Fruit fly (Drosophila melanogaster): Measurements from ENCODE around the gene CG14185.

CG14185 gene

dm6 chr3L:20140589-20141207 is 34.8 kb downstream of the CG14185 start, which contains the start of gene CG7328 (continued):
- TF ChIP-seq Usf (GFP tag; optimal IDR thresholded peaks at IDR 0.05) = peak; percentile 23
- TF ChIP-seq ac (GFP tag; optimal IDR thresholded peaks at IDR 0.05) = no peak
- TF ChIP-seq esg (GFP tag; conservative IDR thresholded peaks at IDR 0.05) = peak; percentile 55; the same call in 1 of the 2 replicates
- peak; percentile 78 for TF ChIP-seq CoRest (tag; optimal IDR thresholded peaks at IDR 0.05)
- TF ChIP-seq danr (GFP tag; IDR thresholded peaks at IDR 0.05) = no peak
- no peak for TF ChIP-seq zen (tag; optimal IDR thresholded peaks at IDR 0.05)
- TF ChIP-seq Dad (GFP tag; optimal IDR thresholded peaks at IDR 0.05) = peak; percentile 14
- TF ChIP-seq sens-2 (GFP tag; IDR thresholded peaks at IDR 0.05) = no peak
- peak; percentile 61 for TF ChIP-seq seq (GFP tag; IDR thresholded peaks at IDR 0.05)
- no peak for TF ChIP-seq CG3407 (GFP tag; optimal IDR thresholded peaks at IDR 0.05)
- no peak for TF ChIP-seq CG17568 (GFP tag; optimal IDR thresholded peaks at IDR 0.05)
- peak; percentile 88 for TF ChIP-seq Med (GFP tag)
- TF ChIP-seq CG10979 (tag; optimal IDR thresholded peaks at IDR 0.05) = no peak
- peak; percentile 30 for TF ChIP-seq fu2 (GFP tag; optimal IDR thresholded peaks at IDR 0.05)
- TF ChIP-seq CG2889 (GFP tag; IDR thresholded peaks at IDR 0.05) = no peak
- TF ChIP-seq CG15514 (GFP tag; optimal IDR thresholded peaks at IDR 0.05) = peak; percentile 7
- peak; percentile 52 for TF ChIP-seq sob (GFP tag; IDR thresholded peaks at IDR 0.05)
- no peak for TF ChIP-seq CG1603 (tag; optimal IDR thresholded peaks at IDR 0.05)
- peak; percentile 6 for TF ChIP-seq crc (GFP tag; optimal IDR thresholded peaks at IDR 0.05)
- no peak for TF ChIP-seq bbx (GFP tag; IDR thresholded peaks at IDR 0.05; ENCODE audit: partially characterized antibody)
- no peak for TF ChIP-seq CG4707 (GFP tag; optimal IDR thresholded peaks at IDR 0.05)
- peak; percentile 9 for TF ChIP-seq CG6813 (GFP tag; optimal IDR thresholded peaks at IDR 0.05)
- no peak for TF ChIP-seq CG3726 (GFP tag; IDR thresholded peaks at IDR 0.05)
- peak; percentile 63 for TF ChIP-seq Dip3 (GFP tag; optimal IDR thresholded peaks at IDR 0.05)
- no peak for TF ChIP-seq Elba2 (GFP tag; optimal IDR thresholded peaks at IDR 0.05)
- TF ChIP-seq Camta (GFP tag; optimal IDR thresholded peaks at IDR 0.05) = peak; percentile 4
- peak in 1 of 2 experiments; percentile 56 for TF ChIP-seq crp (GFP tag; optimal IDR thresholded peaks at IDR 0.05)
- no peak for TF ChIP-seq tin (GFP tag; optimal IDR thresholded peaks at IDR 0.05)
- peak; percentile 39 for TF ChIP-seq HLH54F (GFP tag; optimal IDR thresholded peaks at IDR 0.05)
- no peak for TF ChIP-seq CG8765 (GFP tag; IDR thresholded peaks at IDR 0.05)
- TF ChIP-seq mirr (GFP tag; optimal IDR thresholded peaks at IDR 0.05) = peak; percentile 22
- peak; percentile 28 for TF ChIP-seq CG6689 (GFP tag; IDR thresholded peaks at IDR 0.05)
- TF ChIP-seq cwo (GFP tag; optimal IDR thresholded peaks at IDR 0.05) = peak; percentile 8
- no peak for TF ChIP-seq ssp (GFP tag; IDR thresholded peaks at IDR 0.05)
- TF ChIP-seq CG12299 (tag; optimal IDR thresholded peaks at IDR 0.05) = peak; percentile 6
- TF ChIP-seq CG12236 (GFP tag; optimal IDR thresholded peaks at IDR 0.05) = peak; percentile 7
- peak; percentile 63 for TF ChIP-seq Hmr (GFP tag; optimal IDR thresholded peaks at IDR 0.05)
- no peak for TF ChIP-seq CG9797 (GFP tag; optimal IDR thresholded peaks at IDR 0.05)
- TF ChIP-seq dysf (GFP tag; IDR thresholded peaks at IDR 0.05) = peak; percentile 56; the same call in 2 of the 3 replicates
- TF ChIP-seq CG14050 (GFP tag; IDR thresholded peaks at IDR 0.05) = no peak
- TF ChIP-seq rib (GFP tag; IDR thresholded peaks at IDR 0.05) = no peak
- TF ChIP-seq Trl (optimal IDR thresholded peaks at IDR 0.05) = no peak
- TF ChIP-seq Trl (GFP tag; optimal IDR thresholded peaks at IDR 0.05) = peak; percentile 31
- TF ChIP-seq fd96Cb (tag; optimal IDR thresholded peaks at IDR 0.05) = peak; percentile 0
- peak; percentile 22 for TF ChIP-seq CG34376 (GFP tag; optimal IDR thresholded peaks at IDR 0.05)
- 0 out of 3 replicates have a peak, but pooled peaks have one; percentile 25 for TF ChIP-seq otp (GFP tag; IDR thresholded peaks at IDR 0.05)
- 0 out of 3 replicates have a peak, but pooled peaks have one; percentile 56 for TF ChIP-seq so (GFP tag; IDR thresholded peaks at IDR 0.05)
- TF ChIP-seq ci (GFP tag; IDR thresholded peaks at IDR 0.05) = 0 out of 3 replicates have a peak, but pooled peaks have one; percentile 34
- TF ChIP-seq CG18476 (GFP tag; optimal IDR thresholded peaks at IDR 0.05) = peak; percentile 12
- peak; percentile 76 for TF ChIP-seq CG13424 (tag; optimal IDR thresholded peaks at IDR 0.05)
